Worm (Caenorhabditis elegans) whole organism, midembryonic: Measurements from ENCODE around the gene str-25.

ENCODE experiments used
- T22C8.4 ChIP-seq: fragments of 200-800 bp; sonication (Bioruptor generic); IDR thresholded peaks from 2 replicates; pipeline ENCODE4 v1.3.6; 2022; ENCODE audit warnings: missing genetic modification characterization, missing compliant biosample characterization
- cog-1 ChIP-seq: sonication (generic microtip); optimal IDR thresholded peaks from 2 replicates; lab custom pipeline; 2016; ENCODE audit warnings: missing genetic modification characterization, missing compliant biosample characterization
- flt-1 ChIP-seq: fragments of 200-800 bp; sonication (Bioruptor generic); IDR thresholded peaks from 2 replicates; pipeline ENCODE4 v1.3.6; 2022; ENCODE audit warnings: missing genetic modification characterization, missing compliant biosample characterization
- klf-2 ChIP-seq: fragments of 200-800 bp; sonication (Bioruptor generic); conservative IDR thresholded peaks from 2 replicates; pipeline ENCODE4 v1.3.6; 2022; ENCODE audit warnings: missing genetic modification reagents, missing genetic modification characterization, missing compliant biosample characterization
- med-1 ChIP-seq: sonication (generic microtip); optimal IDR thresholded peaks from 2 replicates; lab custom pipeline; 2017; ENCODE audit warnings: missing genetic modification characterization, mild to moderate bottlenecking, missing compliant biosample characterization, antibody characterized with exemption, missing genetic modification reagents; ENCODE audit not compliant: insufficient read depth
- ref-1 ChIP-seq: fragments of 200-800 bp; sonication (Bioruptor generic); conservative IDR thresholded peaks from 2 replicates; pipeline ENCODE4 v1.3.6; 2022; ENCODE audit warnings: missing genetic modification reagents, missing genetic modification characterization, missing compliant biosample characterization
- tab-1 ChIP-seq: fragments of 200-800 bp; sonication (Bioruptor generic); IDR thresholded peaks from 2 replicates; pipeline ENCODE4 v1.3.6; 2022; ENCODE audit warnings: missing genetic modification characterization, missing compliant biosample characterization
- ztf-23 ChIP-seq: fragments of 200-800 bp; sonication (Bioruptor generic); IDR thresholded peaks from 2 replicates; pipeline ENCODE4 v1.3.6; 2022; ENCODE audit warnings: missing genetic modification reagents, missing genetic modification characterization, missing compliant biosample characterization
- ztf-29 ChIP-seq: fragments of 200-800 bp; sonication (Bioruptor generic); IDR thresholded peaks from 2 replicates; pipeline ENCODE4 v1.3.6; 2022; ENCODE audit warnings: missing genetic modification reagents, missing genetic modification characterization, missing compliant biosample characterization

Gene str-25

ce11 chrV:16127401-16127800, 11.9 kb downstream of the str-25 start, which contains the start of gene fbxa-143:
fbxa-143 (minus strand) TSS chrV:16127501.
- TF ChIP-seq klf-2 (GFP tag; lab: Robert Waterston, UW) (no peak), ref-1 (GFP tag; lab: Robert Waterston, UW) (no peak), flt-1 (GFP tag; lab: Robert Waterston, UW) (no peak), ztf-29 (no peak), cog-1 (tag; lab: Kevin White, UChicago) (no peak), med-1 (GFP tag; lab: Kevin White, UChicago) (no peak), ztf-23 (no peak)

- no peak for TF ChIP-seq ztf-23
- no peak for TF ChIP-seq ref-1 (GFP tag; lab: Robert Waterston, UW)
- no peak for TF ChIP-seq T22C8.4 (GFP tag; lab: Robert Waterston, UW)
- TF ChIP-seq ztf-29, result no peak
- TF ChIP-seq flt-1 (GFP tag; lab: Robert Waterston, UW), result no peak
- no peak for TF ChIP-seq tab-1 (GFP tag; lab: Robert Waterston, UW)
- TF ChIP-seq med-1 (GFP tag; lab: Kevin White, UChicago), result no peak
- no peak for TF ChIP-seq cog-1 (tag; lab: Kevin White, UChicago)
- no peak for TF ChIP-seq klf-2 (GFP tag; lab: Robert Waterston, UW)
These were observed 13.6 kb downstream of the str-25 start for ce11 chrV:16129116-16129515.

- TF ChIP-seq ztf-23, result no peak
- no peak for TF ChIP-seq flt-1 (GFP tag; lab: Robert Waterston, UW)
- no peak for TF ChIP-seq cog-1 (tag; lab: Kevin White, UChicago)
- TF ChIP-seq T22C8.4 (GFP tag; lab: Robert Waterston, UW), result no peak
- no peak for TF ChIP-seq ztf-29
- TF ChIP-seq tab-1 (GFP tag; lab: Robert Waterston, UW), result no peak
- no peak for TF ChIP-seq ref-1 (GFP tag; lab: Robert Waterston, UW)
- no peak for TF ChIP-seq med-1 (GFP tag; lab: Kevin White, UChicago)
- TF ChIP-seq klf-2 (GFP tag; lab: Robert Waterston, UW), result no peak
These were observed 15.8 kb downstream of the str-25 start, which contains the start of gene fbxa-142 for ce11 chrV:16131249-16131648. fbxa-142 (minus strand) TSS chrV:16131349.

ce11 chrV:16132215-16132614, 16.7 kb downstream of the str-25 start:
- no peak for TF ChIP-seq ref-1 (GFP tag; lab: Robert Waterston, UW)

ce11 chrV:16132705-16133104, 17.2 kb downstream of the str-25 start, which contains the start of gene fbxa-144:
fbxa-144 (minus strand) TSS chrV:16132805.
- no peak for TF ChIP-seq med-1 (GFP tag; lab: Kevin White, UChicago)
- no peak for TF ChIP-seq ztf-23
- no peak for TF ChIP-seq T22C8.4 (GFP tag; lab: Robert Waterston, UW)
- TF ChIP-seq klf-2 (GFP tag; lab: Robert Waterston, UW), result no peak
- TF ChIP-seq tab-1 (GFP tag; lab: Robert Waterston, UW), result no peak
- TF ChIP-seq flt-1 (GFP tag; lab: Robert Waterston, UW), result no peak
- no peak for TF ChIP-seq ztf-29
- no peak for TF ChIP-seq cog-1 (tag; lab: Kevin White, UChicago)
- no peak for TF ChIP-seq ref-1 (GFP tag; lab: Robert Waterston, UW)

- TF ChIP-seq tab-1 (GFP tag; lab: Robert Waterston, UW), result no peak
- TF ChIP-seq klf-2 (GFP tag; lab: Robert Waterston, UW), result no peak
- no peak for TF ChIP-seq flt-1 (GFP tag; lab: Robert Waterston, UW)
- no peak for TF ChIP-seq cog-1 (tag; lab: Kevin White, UChicago)
These were observed 21.6 kb downstream of the str-25 start, which contains the start of gene F44G3.7 for ce11 chrV:16137043-16137442. F44G3.7 (minus strand) TSS chrV:16137143.

- no peak for TF ChIP-seq klf-2 (GFP tag; lab: Robert Waterston, UW)
These were observed 24.0 kb downstream of the str-25 start, which contains the start of gene clc-11 for ce11 chrV:16139529-16139928. clc-11 (minus strand) TSS chrV:16139629.

ce11 chrV:16141071-16141470, 25.6 kb downstream of the str-25 start, which contains the start of gene clc-32:
clc-32 (minus strand) TSS chrV:16141171.
- TF ChIP-seq klf-2 (GFP tag; lab: Robert Waterston, UW) (no peak), med-1 (GFP tag; lab: Kevin White, UChicago) (no peak), ref-1 (GFP tag; lab: Robert Waterston, UW) (no peak), flt-1 (GFP tag; lab: Robert Waterston, UW) (no peak), tab-1 (GFP tag; lab: Robert Waterston, UW) (no peak), T22C8.4 (GFP tag; lab: Robert Waterston, UW) (no peak), cog-1 (tag; lab: Kevin White, UChicago) (no peak), ztf-29 (no peak), ztf-23 (no peak)

- TF ChIP-seq klf-2 (GFP tag; lab: Robert Waterston, UW) (no peak), tab-1 (GFP tag; lab: Robert Waterston, UW) (no peak), ref-1 (GFP tag; lab: Robert Waterston, UW) (no peak)
These were observed 26.9 kb downstream of the str-25 start, which contains the start of gene fbxa-18 for ce11 chrV:16142371-16142770. fbxa-18 (plus strand) TSS chrV:16142671.

ce11 chrV:16143066-16143581, 27.6 kb downstream of the str-25 start, which contains the start of gene fbxa-88:
fbxa-88 (minus strand) TSS chrV:16143116.
- TF ChIP-seq ref-1 (GFP tag; lab: Robert Waterston, UW), result no peak
- no peak for TF ChIP-seq ztf-23
- no peak for TF ChIP-seq flt-1 (GFP tag; lab: Robert Waterston, UW)
